Fruit fly (Drosophila melanogaster) whole organism, pupa: ENCODE results near the gene Fip1.
A peak's percentile ranks its signal among the peaks of the same experiment; 100 is the strongest.

Experiments used
- CG10348 ChIP-seq: fragments of 200-800 bp; sonication (Bioruptor generic); IDR thresholded peaks from 2 replicates; pipeline ENCODE4 v1.3.6; 2022; ENCODE audit warnings: missing biosample characterization, missing genetic modification characterization
- CG12605 ChIP-seq: fragments of 200-800 bp; sonication (Bioruptor generic); IDR thresholded peaks from 2 replicates; pipeline ENCODE4 v1.3.6; 2022; ENCODE audit warnings: missing biosample characterization, missing genetic modification characterization
- CG13204 ChIP-seq: fragments of 200-800 bp; sonication (Bioruptor generic); optimal IDR thresholded peaks from 2 replicates; lab custom pipeline; 2018; ENCODE audit warnings: missing biosample characterization, mild to moderate bottlenecking, missing genetic modification characterization, moderate library complexity
- CG14655 ChIP-seq: fragments of 200-800 bp; sonication (Bioruptor generic); optimal IDR thresholded peaks from 3 replicates; lab custom pipeline; 2017; ENCODE audit warnings: mild to moderate bottlenecking, missing biosample characterization, missing genetic modification reagents, missing genetic modification characterization
- CG15710 ChIP-seq: fragments of 200-800 bp; sonication (Bioruptor generic); optimal IDR thresholded peaks from 2 replicates; lab custom pipeline; 2018; ENCODE audit warnings: missing biosample characterization, mild to moderate bottlenecking, missing genetic modification characterization, moderate library complexity
- CG17806 ChIP-seq: fragments of 200-800 bp; sonication (Bioruptor generic); optimal IDR thresholded peaks from 2 replicates; lab custom pipeline; 2018; ENCODE audit warnings: missing biosample characterization, mild to moderate bottlenecking, missing genetic modification characterization, moderate library complexity
- CG32121 ChIP-seq: fragments of 200-800 bp; sonication (Bioruptor generic); IDR thresholded peaks from 2 replicates; pipeline ENCODE4 v1.3.6; 2022; ENCODE audit warnings: missing biosample characterization, missing genetic modification characterization
- CG34367 ChIP-seq: fragments of 200-800 bp; sonication (Bioruptor generic); optimal IDR thresholded peaks from 2 replicates; lab custom pipeline; 2018; ENCODE audit warnings: missing biosample characterization, mild to moderate bottlenecking, missing genetic modification characterization
- CG4496 ChIP-seq: fragments of 200-800 bp; sonication (Bioruptor generic); IDR thresholded peaks from 3 replicates; pipeline ENCODE4 v1.3.6; 2022; ENCODE audit warnings: missing biosample characterization, missing genetic modification characterization
- CG8159 ChIP-seq: fragments of 200-800 bp; sonication (Bioruptor generic); optimal IDR thresholded peaks from 3 replicates; lab custom pipeline; 2018; ENCODE audit warnings: missing biosample characterization, mild to moderate bottlenecking, missing genetic modification characterization, moderate library complexity
- CG8301 ChIP-seq: fragments of 200-800 bp; sonication (Bioruptor generic); optimal IDR thresholded peaks from 2 replicates; lab custom pipeline; 2018; ENCODE audit warnings: missing biosample characterization, mild to moderate bottlenecking, missing genetic modification characterization
- CG9948 ChIP-seq: fragments of 200-800 bp; sonication (Bioruptor generic); optimal IDR thresholded peaks from 2 replicates; lab custom pipeline; 2018; ENCODE audit warnings: missing biosample characterization, mild to moderate bottlenecking, missing genetic modification characterization, moderate library complexity
- D1 ChIP-seq: fragments of 200-800 bp; sonication (Bioruptor generic); optimal IDR thresholded peaks from 2 replicates; lab custom pipeline; 2018; ENCODE audit warnings: missing biosample characterization, mild to moderate bottlenecking, missing genetic modification characterization, moderate library complexity
- EcR ChIP-seq: fragments of 200-800 bp; sonication (Bioruptor generic); optimal IDR thresholded peaks from 3 replicates; lab custom pipeline; 2019; ENCODE audit warnings: missing biosample characterization, missing genetic modification characterization, mild to moderate bottlenecking, moderate library complexity, missing genetic modification reagents
- Ets98B ChIP-seq: fragments of 200-800 bp; sonication (Bioruptor generic); IDR thresholded peaks from 2 replicates; pipeline ENCODE4 v1.3.6; 2022; ENCODE audit warnings: missing biosample characterization, missing genetic modification characterization
- Pif1A ChIP-seq: fragments of 200-800 bp; sonication (Bioruptor generic); optimal IDR thresholded peaks from 3 replicates; lab custom pipeline; 2016; ENCODE audit warnings: missing biosample characterization, missing genetic modification characterization
- Pif1B ChIP-seq: fragments of 200-800 bp; sonication (Bioruptor generic); optimal IDR thresholded peaks from 3 replicates; lab custom pipeline; 2016; ENCODE audit warnings: missing biosample characterization, missing genetic modification characterization
- Snoo ChIP-seq: fragments of 200-800 bp; sonication (Bioruptor generic); optimal IDR thresholded peaks from 3 replicates; lab custom pipeline; 2017; ENCODE audit warnings: missing biosample characterization, mild to moderate bottlenecking, missing genetic modification characterization, inconsistent platforms
- fd96Ca ChIP-seq: fragments of 200-800 bp; sonication (Bioruptor generic); IDR thresholded peaks from 3 replicates; pipeline ENCODE4 v1.3.6; 2022; ENCODE audit warnings: missing biosample characterization, missing genetic modification characterization
- gl ChIP-seq: fragments of 200-800 bp; sonication (Bioruptor generic); optimal IDR thresholded peaks from 2 replicates; lab custom pipeline; 2018; ENCODE audit warnings: missing biosample characterization, mild to moderate bottlenecking, missing genetic modification characterization
- rn ChIP-seq: fragments of 200-800 bp; sonication (Bioruptor generic); IDR thresholded peaks from 2 replicates; pipeline ENCODE4 v1.3.6; 2022; ENCODE audit warnings: missing biosample characterization, missing genetic modification characterization

Gene Fip1

dm6 chr3R:4450721-4451120, 34.1 kb upstream of the Fip1 start:
- TF ChIP-seq CG32121 (GFP tag; lab: Robert Waterston, UW), result peak; percentile 41; the same call in 1 of the 2 replicates
- TF ChIP-seq CG4496 (GFP tag; lab: Robert Waterston, UW), result peak; percentile 34; the same call in 1 of the 3 replicates
- TF ChIP-seq Ets98B (GFP tag; lab: Robert Waterston, UW), result no peak
- no peak for TF ChIP-seq CG12605 (GFP tag; lab: Robert Waterston, UW)
- TF ChIP-seq CG15710 (tag; lab: Kevin White, UChicago), result no peak
- peak; percentile 53 for TF ChIP-seq CG13204 (GFP tag; lab: Kevin White, UChicago)
- no peak for TF ChIP-seq Snoo (tag; lab: Kevin White, UChicago)

dm6 chr3R:4452345-4453044, 32.3 kb upstream of the Fip1 start:
- peak; percentile 71 for TF ChIP-seq CG4496 (GFP tag; lab: Robert Waterston, UW)
- peak; percentile 57 for TF ChIP-seq CG12605 (GFP tag; lab: Robert Waterston, UW)
- no peak for TF ChIP-seq gl (tag; lab: Kevin White, UChicago)
- TF ChIP-seq EcR (GFP tag; lab: Kevin White, UChicago), result peak; percentile 2
- 0 out of 2 replicates have a peak, but pooled peaks have one; percentile 14 for TF ChIP-seq CG32121 (GFP tag; lab: Robert Waterston, UW)
- TF ChIP-seq rn (GFP tag; lab: Robert Waterston, UW), result no peak
- peak; percentile 86 for TF ChIP-seq CG13204 (GFP tag; lab: Kevin White, UChicago)
- peak; percentile 56 for TF ChIP-seq Ets98B (GFP tag; lab: Robert Waterston, UW)
- no peak for TF ChIP-seq CG15710 (tag; lab: Kevin White, UChicago)
- TF ChIP-seq fd96Ca (GFP tag; lab: Robert Waterston, UW), result peak; percentile 58; the same call in 2 of the 3 replicates

dm6 chr3R:4453213-4453956, 31.4 kb upstream of the Fip1 start:
- TF ChIP-seq CG10348 (no peak), D1 (tag; lab: Kevin White, UChicago) (no peak), fd96Ca (GFP tag; lab: Robert Waterston, UW) (peak; percentile 68; the same call in 1 of the 3 replicates), CG34367 (tag; lab: Kevin White, UChicago) (no peak), Ets98B (GFP tag; lab: Robert Waterston, UW) (peak; percentile 75), CG32121 (GFP tag; lab: Robert Waterston, UW) (peak; percentile 51), CG4496 (GFP tag; lab: Robert Waterston, UW) (peak; percentile 93), Snoo (tag; lab: Kevin White, UChicago) (no peak), gl (tag; lab: Kevin White, UChicago) (peak; percentile 2), CG9948 (tag; lab: Kevin White, UChicago) (no peak), CG13204 (GFP tag; lab: Kevin White, UChicago) (peak; percentile 93), CG8159 (tag; lab: Kevin White, UChicago) (peak; percentile 25), CG14655 (peak; percentile 13), Pif1B (peak; percentile 32), rn (GFP tag; lab: Robert Waterston, UW) (no peak), CG15710 (tag; lab: Kevin White, UChicago) (no peak), Pif1A (GFP tag; lab: Kevin White, UChicago) (peak; percentile 19), EcR (GFP tag; lab: Kevin White, UChicago) (peak; percentile 16), CG17806 (tag; lab: Kevin White, UChicago) (no peak), CG8301 (tag; lab: Kevin White, UChicago) (no peak), CG12605 (GFP tag; lab: Robert Waterston, UW) (peak; percentile 74)
- TF ChIP-seq, all 21 proteins: peak for 12

dm6 chr3R:4457625-4458024, 27.2 kb upstream of the Fip1 start:
- TF ChIP-seq CG8159 (tag; lab: Kevin White, UChicago) (no peak), CG17806 (tag; lab: Kevin White, UChicago) (no peak), EcR (GFP tag; lab: Kevin White, UChicago) (no peak), rn (GFP tag; lab: Robert Waterston, UW) (no peak), gl (tag; lab: Kevin White, UChicago) (no peak), CG34367 (tag; lab: Kevin White, UChicago) (no peak), CG32121 (GFP tag; lab: Robert Waterston, UW) (no peak), fd96Ca (GFP tag; lab: Robert Waterston, UW) (no peak), CG8301 (tag; lab: Kevin White, UChicago) (no peak)

dm6 chr3R:4458272-4458671, 26.5 kb upstream of the Fip1 start:
- no peak for TF ChIP-seq CG14655
- TF ChIP-seq rn (GFP tag; lab: Robert Waterston, UW), result no peak
- TF ChIP-seq CG15710 (tag; lab: Kevin White, UChicago), result no peak
- no peak for TF ChIP-seq CG17806 (tag; lab: Kevin White, UChicago)
- no peak for TF ChIP-seq Pif1A (GFP tag; lab: Kevin White, UChicago)
- TF ChIP-seq Ets98B (GFP tag; lab: Robert Waterston, UW), result no peak
- TF ChIP-seq EcR (GFP tag; lab: Kevin White, UChicago), result no peak
- no peak for TF ChIP-seq CG10348
- no peak for TF ChIP-seq Snoo (tag; lab: Kevin White, UChicago)
